Worm (Caenorhabditis elegans) whole organism, mixed stage, embryonic: ENCODE results near the gene B0416.3.

ENCODE experiments used
- ceh-39 ChIP-seq: fragments of 150-350 bp; optimal IDR thresholded peaks from 2 replicates; lab custom pipeline; 2014; ENCODE audit warnings: missing biosample characterization, missing genetic modification characterization
- elt-1 ChIP-seq: sonication (generic microtip); optimal IDR thresholded peaks from 2 replicates; lab custom pipeline; 2017; ENCODE audit warnings: missing genetic modification characterization, mild to moderate bottlenecking, missing compliant biosample characterization, antibody characterized with exemption, moderate library complexity, borderline replicate concordance; ENCODE audit not compliant: insufficient read depth
- elt-3 ChIP-seq: fragments of 150-350 bp; optimal IDR thresholded peaks from 2 replicates; lab custom pipeline; 2014; ENCODE audit warnings: missing biosample characterization, missing genetic modification characterization
- lsy-2 ChIP-seq: fragments of 150-350 bp; optimal IDR thresholded peaks from 2 replicates; lab custom pipeline; 2014; ENCODE audit warnings: missing biosample characterization, missing genetic modification characterization
- nhr-12 ChIP-seq: fragments of 150-350 bp; optimal IDR thresholded peaks from 2 replicates; lab custom pipeline; 2014; ENCODE audit warnings: missing biosample characterization, missing genetic modification characterization
- nhr-76 ChIP-seq: sonication (generic microtip); optimal IDR thresholded peaks from 2 replicates; lab custom pipeline; 2017; ENCODE audit warnings: missing biosample characterization, missing genetic modification characterization
- snpc-4 ChIP-seq: fragments of 150-350 bp; optimal IDR thresholded peaks from 2 replicates; lab custom pipeline; 2014; ENCODE audit warnings: missing biosample characterization, missing genetic modification characterization
- unc-62 ChIP-seq: fragments of 150-350 bp; optimal IDR thresholded peaks from 2 replicates; lab custom pipeline; 2014; ENCODE audit warnings: missing biosample characterization, missing genetic modification reagents, missing genetic modification characterization
- zip-8 ChIP-seq: fragments of 150-350 bp; optimal IDR thresholded peaks from 2 replicates; lab custom pipeline; 2014; ENCODE audit warnings: missing biosample characterization, missing genetic modification characterization

DNA sequence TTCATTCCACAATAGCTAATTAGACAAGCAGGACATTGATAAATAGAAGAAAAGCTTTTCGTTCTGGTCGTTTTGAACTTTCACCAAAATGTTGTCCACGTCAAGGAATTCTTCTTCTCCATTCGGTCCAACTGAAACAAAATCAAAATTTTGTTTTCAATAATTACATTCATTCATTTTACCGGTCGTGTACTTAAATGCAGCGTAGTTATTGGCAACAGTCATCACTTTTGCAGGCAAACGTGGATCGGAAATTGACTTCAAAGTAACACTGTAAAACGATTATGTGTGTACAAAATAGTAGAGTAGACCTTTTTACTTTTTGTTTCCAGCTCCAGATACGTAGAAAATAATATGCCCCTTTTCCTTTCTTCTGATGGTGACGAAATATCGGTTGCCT lies 35.5 kb upstream of the B0416.3 start:
- no peak for TF ChIP-seq lsy-2 (tag; lab: Kevin White, UChicago)
- TF ChIP-seq snpc-4 (tag; lab: Kevin White, UChicago) = no peak
- TF ChIP-seq nhr-12 (tag; lab: Kevin White, UChicago) = no peak
- TF ChIP-seq ceh-39 = no peak
- no peak for TF ChIP-seq elt-1
- no peak for TF ChIP-seq zip-8 (tag; lab: Kevin White, UChicago)
- no peak for TF ChIP-seq unc-62 (GFP tag; lab: Kevin White, UChicago)
- no peak for TF ChIP-seq nhr-76
- TF ChIP-seq elt-3 (tag; lab: Kevin White, UChicago) = no peak
